Worm (Caenorhabditis elegans): ENCODE results near the gene pqn-75.
A peak's percentile ranks its signal among the peaks of the same experiment; 100 is the strongest.

Gene pqn-75

DNA sequence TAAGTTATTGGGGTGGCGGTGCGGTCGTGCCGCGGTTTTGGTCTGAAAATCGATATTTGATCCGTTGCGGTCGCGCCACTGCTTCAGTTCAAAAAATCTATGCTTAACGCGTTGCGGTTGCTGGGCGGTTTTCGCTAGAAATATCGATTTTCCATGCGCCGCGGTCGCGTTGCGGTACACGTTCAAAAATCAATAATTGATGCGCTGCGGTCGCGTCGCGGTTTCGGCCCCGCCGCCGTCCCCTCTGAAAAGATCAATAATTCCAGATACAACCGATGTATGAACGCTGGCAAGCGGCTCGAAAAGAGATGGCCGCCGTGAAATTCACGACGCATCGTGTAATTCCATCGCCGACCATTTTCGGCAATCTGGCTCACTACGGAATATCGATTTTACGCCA is 31.1 kb upstream of the pqn-75 start:
- no peak for TF ChIP-seq sox-4 (tag; optimal IDR thresholded peaks at IDR 0.05)
- TF ChIP-seq zip-4 (GFP tag; optimal IDR thresholded peaks at IDR 0.05) = no peak
- TF ChIP-seq efl-1 (optimal IDR thresholded peaks at IDR 0.05) = no peak
- TF ChIP-seq efl-1 (GFP tag; optimal IDR thresholded peaks at IDR 0.05 in 1 of 2) = peak in 1 of 2 experiments; percentile 72

- TF ChIP-seq unc-98 (GFP tag; IDR thresholded peaks at IDR 0.05) (0 out of 2 replicates have a peak, but pooled peaks have one; percentile 37), egl-27 (tag; optimal IDR thresholded peaks at IDR 0.05) (no peak), pqm-1 (tag; optimal IDR thresholded peaks at IDR 0.05) (no peak), snu-23 (GFP tag; optimal IDR thresholded peaks at IDR 0.05) (peak; percentile 63), grh-1 (GFP tag; IDR thresholded peaks at IDR 0.05) (no peak), ceh-82 (tag; optimal IDR thresholded peaks at IDR 0.05) (peak; percentile 22 to 58 (median 25)), ceh-8 (GFP tag; optimal IDR thresholded peaks at IDR 0.05) (no peak), hpl-2 (GFP tag; optimal IDR thresholded peaks at IDR 0.05) (no peak), xbp-1 (tag; optimal IDR thresholded peaks at IDR 0.05) (peak; percentile 54), lsy-2 (tag; optimal IDR thresholded peaks at IDR 0.05) (peak; percentile 59 to 60), unc-86 (tag; optimal IDR thresholded peaks at IDR 0.05) (peak; percentile 29), C34B4.2 (tag; optimal IDR thresholded peaks at IDR 0.05) (no peak), mdl-1 (tag; optimal IDR thresholded peaks at IDR 0.05) (no peak), lin-15B (tag; optimal IDR thresholded peaks at IDR 0.05) (peak; percentile 25), mab-9 (GFP tag; IDR thresholded peaks at IDR 0.05) (0 out of 2 replicates have a peak, but pooled peaks have one; percentile 21), lin-39 (tag; optimal IDR thresholded peaks at IDR 0.05) (no peak), fkh-4 (tag; optimal IDR thresholded peaks at IDR 0.05; ENCODE audit: borderline replicate concordance) (peak; percentile 53), ets-5 (GFP tag; IDR thresholded peaks at IDR 0.05) (no peak), nhr-76 (tag; optimal IDR thresholded peaks at IDR 0.05) (no peak), tlp-1 (tag; optimal IDR thresholded peaks at IDR 0.05) (no peak), ztf-4 (tag; optimal IDR thresholded peaks at IDR 0.05) (no peak), nhr-77 (tag; optimal IDR thresholded peaks at IDR 0.05) (no peak), ceh-90 (tag; optimal IDR thresholded peaks at IDR 0.05) (peak; percentile 87), nhr-19 (GFP tag; conservative IDR thresholded peaks at IDR 0.05) (peak; percentile 46), nhr-20 (tag; optimal IDR thresholded peaks at IDR 0.05) (peak; percentile 18), lin-35 (GFP tag; optimal IDR thresholded peaks at IDR 0.05) (peak; percentile 94), nhr-12 (tag; optimal IDR thresholded peaks at IDR 0.05) (no peak), sptf-1 (tag; optimal IDR thresholded peaks at IDR 0.05) (no peak), snpc-4 (tag; optimal IDR thresholded peaks at IDR 0.05) (no peak), C16A3.4 (tag; optimal IDR thresholded peaks at IDR 0.05) (peak; percentile 7), nhr-71 (tag; optimal IDR thresholded peaks at IDR 0.05) (peak; percentile 74), ces-1 (GFP tag; optimal IDR thresholded peaks at IDR 0.05) (no peak), ama-1 (optimal IDR thresholded peaks at IDR 0.05) (no peak), fkh-8 (tag; optimal IDR thresholded peaks at IDR 0.05) (peak; percentile 15), pag-3 (tag; optimal IDR thresholded peaks at IDR 0.05; ENCODE audit: borderline replicate concordance, insufficient read depth) (no peak), lir-3 (tag; optimal IDR thresholded peaks at IDR 0.05; ENCODE audit: poor library complexity) (no peak), nhr-47 (tag; optimal IDR thresholded peaks at IDR 0.05) (peak; percentile 73), nhr-85 (tag) (peak; percentile 33), F16B12.6 (tag; optimal IDR thresholded peaks at IDR 0.05) (peak; percentile 29), swsn-7 (tag; optimal IDR thresholded peaks at IDR 0.05) (peak; percentile 52), nhr-84 (tag; optimal IDR thresholded peaks at IDR 0.05) (no peak), pax-3 (tag; optimal IDR thresholded peaks at IDR 0.05) (no peak), dsc-1 (tag; optimal IDR thresholded peaks at IDR 0.05) (peak; percentile 63), blmp-1 (tag; optimal IDR thresholded peaks at IDR 0.05) (no peak), efl-1 (optimal IDR thresholded peaks at IDR 0.05) (peak; percentile 93 to 94), efl-1 (GFP tag; optimal IDR thresholded peaks at IDR 0.05 in 1 of 2) (peak; percentile 92 to 99), alr-1 (tag; optimal IDR thresholded peaks at IDR 0.05; ENCODE audit: borderline replicate concordance) (no peak), elt-2 (tag; optimal IDR thresholded peaks at IDR 0.05) (no peak), sup-37 (GFP tag; optimal IDR thresholded peaks at IDR 0.05) (no peak), nhr-11 (tag; optimal IDR thresholded peaks at IDR 0.05) (no peak)
Measured at ce11 chrIV:4042274-4042673, 29.9 kb upstream of the pqn-75 start, which contains the start of gene cdc-73. Gene cdc-73 (plus strand): TSS chrIV:4042575.
